Worm (Caenorhabditis elegans): ENCODE data around the gene F37C12.21.

Gene F37C12.21

ce11 chrIII:7155631-7156030 is 32.5 kb upstream of the F37C12.21 start:
- TF ChIP-seq madf-9 (GFP tag; conservative IDR thresholded peaks at IDR 0.05) (peak; percentile 50; the same call in 1 of the 2 replicates), spr-3 (GFP tag; optimal IDR thresholded peaks at IDR 0.05) (peak; percentile 20), ceh-82 (tag; optimal IDR thresholded peaks at IDR 0.05) (no peak), zip-2 (tag; optimal IDR thresholded peaks at IDR 0.05) (peak; percentile 59), lir-3 (tag; optimal IDR thresholded peaks at IDR 0.05) (peak; percentile 40), hlh-30 (tag; optimal IDR thresholded peaks at IDR 0.05; ENCODE audit: insufficient read depth) (peak; percentile 98), dmd-9 (GFP tag; IDR thresholded peaks at IDR 0.05) (peak; percentile 64; the same call in 1 of the 2 replicates), duxl-1 (tag; optimal IDR thresholded peaks at IDR 0.05; ENCODE audit: poor library complexity) (peak; percentile 63), nhr-102 (tag; optimal IDR thresholded peaks at IDR 0.05) (peak; percentile 82), Y105C5A.15 (GFP tag; IDR thresholded peaks at IDR 0.05) (no peak), cey-2 (tag; optimal IDR thresholded peaks at IDR 0.05; ENCODE audit: borderline replicate concordance, insufficient read depth) (no peak), jun-1 (tag; optimal IDR thresholded peaks at IDR 0.05) (peak; percentile 82), arid-1 (GFP tag; conservative IDR thresholded peaks at IDR 0.05) (peak; percentile 60), ztf-7 (tag; optimal IDR thresholded peaks at IDR 0.05) (no peak), Y5F2A.4 (GFP tag; optimal IDR thresholded peaks at IDR 0.05) (peak; percentile 26), ama-1 (optimal IDR thresholded peaks at IDR 0.05) (peak; percentile 90), dpl-1 (GFP tag; optimal IDR thresholded peaks at IDR 0.05) (peak; percentile 74), daf-8 (GFP tag; IDR thresholded peaks at IDR 0.05) (no peak), aha-1 (tag) (peak; percentile 93), skn-1 (tag; optimal IDR thresholded peaks at IDR 0.05) (no peak), nhr-237 (tag; optimal IDR thresholded peaks at IDR 0.05) (peak; percentile 2), mdl-1 (tag; optimal IDR thresholded peaks at IDR 0.05) (peak; percentile 99), mes-2 (tag; optimal IDR thresholded peaks at IDR 0.05; ENCODE audit: poor library complexity, severe bottlenecking) (peak; percentile 85), ceh-20 (GFP tag; IDR thresholded peaks at IDR 0.05) (peak; percentile 86), nhr-76 (tag; optimal IDR thresholded peaks at IDR 0.05) (peak; percentile 54), ztf-11 (tag; optimal IDR thresholded peaks at IDR 0.05) (no peak), lin-29 (GFP tag; IDR thresholded peaks at IDR 0.05) (0 out of 2 replicates have a peak, but pooled peaks have one; percentile 18), dmd-6 (GFP tag; IDR thresholded peaks at IDR 0.05) (peak; percentile 90), Y75B8A.6 (GFP tag; IDR thresholded peaks at IDR 0.05) (no peak), ceh-44 (GFP tag; IDR thresholded peaks at IDR 0.05) (no peak), ctbp-1 (GFP tag; IDR thresholded peaks at IDR 0.05) (peak; percentile 97), unc-62 (GFP tag; optimal IDR thresholded peaks at IDR 0.05 in 1 of 2) (peak in 1 of 2 experiments; percentile 96), unc-62 (tag; optimal IDR thresholded peaks at IDR 0.05) (no peak), fos-1 (tag; optimal IDR thresholded peaks at IDR 0.05) (peak; percentile 57), lin-38 (GFP tag; IDR thresholded peaks at IDR 0.05) (peak; percentile 69), lin-13 (GFP tag; optimal IDR thresholded peaks at IDR 0.05) (no peak), nhr-77 (tag; optimal IDR thresholded peaks at IDR 0.05) (peak; percentile 34), daf-19 (GFP tag; conservative IDR thresholded peaks at IDR 0.05) (no peak), php-3 (GFP tag; IDR thresholded peaks at IDR 0.05) (peak; percentile 82), hmg-1.1 (GFP tag; IDR thresholded peaks at IDR 0.05) (peak; percentile 95), dve-1 (tag; optimal IDR thresholded peaks at IDR 0.05; ENCODE audit: insufficient read depth) (peak; percentile 92), gei-8 (GFP tag; optimal IDR thresholded peaks at IDR 0.05) (peak; percentile 85), tag-97 (GFP tag; IDR thresholded peaks at IDR 0.05) (no peak), nhr-10 (tag; optimal IDR thresholded peaks at IDR 0.05) (peak; percentile 75), ces-1 (GFP tag; optimal IDR thresholded peaks at IDR 0.05) (peak; percentile 13), hlh-11 (tag; optimal IDR thresholded peaks at IDR 0.05) (peak; percentile 97), tra-1 (GFP tag; IDR thresholded peaks at IDR 0.05) (peak; percentile 63), snpc-1.2 (GFP tag; IDR thresholded peaks at IDR 0.05) (no peak), T26A8.4 (GFP tag; IDR thresholded peaks at IDR 0.05) (peak; percentile 89), hif-1 (tag; optimal IDR thresholded peaks at IDR 0.05) (peak; percentile 23 to 82), ceh-28 (tag; optimal IDR thresholded peaks at IDR 0.05) (peak; percentile 27)

Data from whole organism, L4 larva.